Fruit fly (Drosophila melanogaster) whole organism, embryonic: ENCODE results near the gene hiro.

Experiments used
- Adf1 ChIP-seq: fragments of 200-800 bp; sonication (Bioruptor generic); IDR thresholded peaks from 2 replicates; pipeline ENCODE4 v1.3.6; 2022; ENCODE audit warnings: missing biosample characterization, missing genetic modification characterization
- Aef1 ChIP-seq: fragments of 200-800 bp; sonication (Bioruptor generic); IDR thresholded peaks from 3 replicates; pipeline ENCODE4 v1.3.6; 2022; ENCODE audit warnings: missing biosample characterization, missing genetic modification characterization
- Atf3 ChIP-seq: fragments of 200-800 bp; sonication (Bioruptor generic); optimal IDR thresholded peaks from 3 replicates; lab custom pipeline; 2016; ENCODE audit warnings: missing biosample characterization, missing genetic modification characterization
- CG11085 ChIP-seq: fragments of 200-800 bp; sonication (Bioruptor generic); IDR thresholded peaks from 2 replicates; pipeline ENCODE4 v1.3.6; 2022; ENCODE audit warnings: missing biosample characterization, missing genetic modification characterization
- CG11247 ChIP-seq: fragments of 200-800 bp; sonication (Bioruptor generic); IDR thresholded peaks from 2 replicates; pipeline ENCODE4 v1.3.6; 2022; ENCODE audit warnings: missing biosample characterization, missing genetic modification characterization
- CG12744 ChIP-seq: fragments of 200-800 bp; sonication (Bioruptor generic); optimal IDR thresholded peaks from 2 replicates; lab custom pipeline; 2016; ENCODE audit warnings: missing biosample characterization, missing genetic modification characterization
- CG12942 ChIP-seq: fragments of 200-800 bp; sonication (Bioruptor generic); optimal IDR thresholded peaks from 3 replicates; lab custom pipeline; 2016; ENCODE audit warnings: missing biosample characterization, missing genetic modification characterization
- CG13424 ChIP-seq: fragments of 200-800 bp; sonication (Bioruptor generic); optimal IDR thresholded peaks from 2 replicates; lab custom pipeline; 2019; ENCODE audit warnings: missing biosample characterization, mild to moderate bottlenecking, missing genetic modification characterization, moderate library complexity
- CG13624 ChIP-seq: fragments of 200-800 bp; sonication (Bioruptor generic); optimal IDR thresholded peaks from 2 replicates; lab custom pipeline; 2016; ENCODE audit warnings: missing biosample characterization, missing genetic modification characterization
- CG14860 ChIP-seq: fragments of 200-800 bp; sonication (Bioruptor generic); IDR thresholded peaks from 3 replicates; pipeline ENCODE4 v1.3.6; 2022; ENCODE audit warnings: missing biosample characterization, missing genetic modification characterization; ENCODE audit not compliant: partially characterized antibody
- CG14965 ChIP-seq: fragments of 200-800 bp; sonication (Bioruptor generic); optimal IDR thresholded peaks from 2 replicates; lab custom pipeline; 2016; ENCODE audit warnings: missing biosample characterization, missing genetic modification characterization, borderline replicate concordance
- CG15601 ChIP-seq: fragments of 200-800 bp; sonication (Bioruptor generic); optimal IDR thresholded peaks from 3 replicates; lab custom pipeline; 2019; ENCODE audit warnings: missing biosample characterization, mild to moderate bottlenecking, missing genetic modification characterization, moderate library complexity
- CG1647 ChIP-seq: fragments of 200-800 bp; sonication (Bioruptor generic); optimal IDR thresholded peaks from 3 replicates; lab custom pipeline; 2016; ENCODE audit warnings: missing biosample characterization, missing genetic modification characterization
- CG17802 ChIP-seq: fragments of 200-800 bp; sonication (Bioruptor generic); optimal IDR thresholded peaks from 2 replicates; lab custom pipeline; 2018; ENCODE audit warnings: missing biosample characterization, mild to moderate bottlenecking, missing genetic modification characterization, moderate library complexity
- CG17912 ChIP-seq: fragments of 200-800 bp; sonication (Bioruptor generic); optimal IDR thresholded peaks from 2 replicates; lab custom pipeline; 2018; ENCODE audit warnings: missing biosample characterization, mild to moderate bottlenecking, missing genetic modification characterization
- CG3726 ChIP-seq: fragments of 200-800 bp; sonication (Bioruptor generic); IDR thresholded peaks from 3 replicates; pipeline ENCODE4, ENCODE4 v1.3.6; 2022; ENCODE audit warnings: missing biosample characterization, missing genetic modification characterization
- CG5245 ChIP-seq: fragments of 200-800 bp; sonication (Bioruptor generic); optimal IDR thresholded peaks from 3 replicates; lab custom pipeline; 2016; ENCODE audit warnings: missing biosample characterization, missing genetic modification characterization
- CG6854 ChIP-seq: fragments of 200-800 bp; sonication (Bioruptor generic); optimal IDR thresholded peaks from 3 replicates; lab custom pipeline; 2017; ENCODE audit warnings: missing biosample characterization, mild to moderate bottlenecking, missing genetic modification characterization
- CG7271 ChIP-seq: fragments of 200-800 bp; sonication (Bioruptor generic); optimal IDR thresholded peaks from 2 replicates; lab custom pipeline; 2018; ENCODE audit warnings: missing biosample characterization, mild to moderate bottlenecking, missing genetic modification characterization, moderate library complexity
- CG7372 ChIP-seq: fragments of 200-800 bp; sonication (Bioruptor generic); IDR thresholded peaks from 2 replicates; pipeline ENCODE4 v1.3.6; 2022; ENCODE audit warnings: missing biosample characterization, missing genetic modification characterization
- CG8290 ChIP-seq, 3 experiments: fragments of 200-800 bp; sonication (Bioruptor generic); optimal IDR thresholded peaks; 2 replicates each; lab custom pipeline; 2016 to 2019; ENCODE audit warnings: missing biosample characterization in 3 of 3, missing genetic modification characterization in 3 of 3, mild to moderate bottlenecking in 2 of 3, moderate library complexity in 1 of 3
- CG9215 ChIP-seq: fragments of 200-800 bp; sonication (Bioruptor generic); IDR thresholded peaks from 2 replicates; pipeline ENCODE4 v1.3.6; 2022; ENCODE audit warnings: missing biosample characterization, missing genetic modification characterization
- CG9876 ChIP-seq: fragments of 200-800 bp; sonication (Bioruptor generic); optimal IDR thresholded peaks from 2 replicates; lab custom pipeline; 2016; ENCODE audit warnings: missing biosample characterization, missing genetic modification characterization
- D19B ChIP-seq: fragments of 200-800 bp; sonication (Bioruptor generic); optimal IDR thresholded peaks from 2 replicates; lab custom pipeline; 2017; ENCODE audit warnings: missing biosample characterization, mild to moderate bottlenecking, missing genetic modification characterization
- Dip2 ChIP-seq: fragments of 200-800 bp; sonication (Bioruptor generic); IDR thresholded peaks from 2 replicates; pipeline ENCODE4 v1.3.6; 2022; ENCODE audit warnings: missing biosample characterization, missing genetic modification characterization
- E2f1 ChIP-seq: fragments of 200-800 bp; sonication (Bioruptor generic); IDR thresholded peaks from 2 replicates; pipeline ENCODE4 v1.3.6; 2022; ENCODE audit warnings: missing biosample characterization, missing genetic modification characterization
- ERR ChIP-seq: fragments of 200-800 bp; sonication (Bioruptor generic); optimal IDR thresholded peaks from 2 replicates; lab custom pipeline; 2016; ENCODE audit warnings: missing biosample characterization, missing genetic modification characterization
- HmgD ChIP-seq: fragments of 200-800 bp; sonication (Bioruptor generic); optimal IDR thresholded peaks from 3 replicates; lab custom pipeline; 2016; ENCODE audit warnings: missing biosample characterization, missing genetic modification characterization
- Hmr ChIP-seq: fragments of 200-800 bp; sonication (Bioruptor generic); optimal IDR thresholded peaks from 3 replicates; lab custom pipeline; 2017; ENCODE audit warnings: mild to moderate bottlenecking, missing biosample characterization, missing genetic modification reagents, missing genetic modification characterization
- Hmx ChIP-seq: fragments of 200-800 bp; sonication (Bioruptor generic); optimal IDR thresholded peaks from 2 replicates; lab custom pipeline; 2016; ENCODE audit warnings: missing biosample characterization, missing genetic modification characterization
- MESR4 ChIP-seq: fragments of 200-800 bp; sonication (Bioruptor generic); optimal IDR thresholded peaks from 2 replicates; lab custom pipeline; 2018; ENCODE audit warnings: missing biosample characterization, mild to moderate bottlenecking, missing genetic modification characterization, moderate library complexity
- NfI ChIP-seq: fragments of 200-800 bp; sonication (Bioruptor generic); optimal IDR thresholded peaks from 3 replicates; lab custom pipeline; 2018; ENCODE audit warnings: missing biosample characterization, mild to moderate bottlenecking, missing genetic modification characterization, moderate library complexity
- Ptx1 ChIP-seq: fragments of 200-800 bp; sonication (Bioruptor generic); IDR thresholded peaks from 2 replicates; pipeline ENCODE4 v1.3.6; 2022; ENCODE audit warnings: missing biosample characterization, missing genetic modification characterization
- Stat92E ChIP-seq, 3 experiments: fragments of >200 bp in 2 of 3; fragments of 200-800 bp in 1 of 3; sonication (Bioruptor generic) in 1 of 3; optimal IDR thresholded peaks; 2 replicates each; lab custom pipeline; 2017 to 2019; ENCODE audit warnings: missing biosample characterization in 3 of 3, missing genetic modification characterization in 3 of 3, mild to moderate bottlenecking in 1 of 3, moderate library complexity in 1 of 3
- Xbp1 ChIP-seq: fragments of 200-800 bp; sonication (Bioruptor generic); optimal IDR thresholded peaks from 3 replicates; lab custom pipeline; 2016; ENCODE audit warnings: missing biosample characterization, mild to moderate bottlenecking, missing genetic modification characterization
- bab2 ChIP-seq: fragments of 200-800 bp; sonication (Bioruptor generic); optimal IDR thresholded peaks from 2 replicates; lab custom pipeline; 2016; ENCODE audit warnings: missing biosample characterization, missing genetic modification characterization
- disco-r ChIP-seq: fragments of 200-800 bp; sonication (Bioruptor generic); optimal IDR thresholded peaks from 2 replicates; lab custom pipeline; 2016; ENCODE audit warnings: missing biosample characterization, missing genetic modification characterization
- fd3F ChIP-seq: fragments of 200-800 bp; sonication (Bioruptor generic); optimal IDR thresholded peaks from 2 replicates; lab custom pipeline; 2018; ENCODE audit warnings: missing biosample characterization, mild to moderate bottlenecking, missing genetic modification characterization, moderate library complexity
- gce ChIP-seq: fragments of 200-800 bp; sonication (Bioruptor generic); IDR thresholded peaks from 3 replicates; pipeline ENCODE4 v1.3.6; 2022; ENCODE audit warnings: missing biosample characterization, missing genetic modification characterization
- gcm2 ChIP-seq: fragments of 200-800 bp; sonication (Bioruptor generic); optimal IDR thresholded peaks from 2 replicates; lab custom pipeline; 2016; ENCODE audit warnings: missing biosample characterization, missing genetic modification characterization
- ind ChIP-seq: fragments of 200-800 bp; sonication (Bioruptor generic); optimal IDR thresholded peaks from 3 replicates; lab custom pipeline; 2016; ENCODE audit warnings: missing biosample characterization, missing genetic modification characterization
- inv ChIP-seq: fragments of 200-800 bp; sonication (Bioruptor generic); IDR thresholded peaks from 2 replicates; pipeline ENCODE4 v1.3.6; 2022; ENCODE audit warnings: missing biosample characterization, missing genetic modification characterization; ENCODE audit not compliant: partially characterized antibody
- lmd ChIP-seq: fragments of 200-800 bp; sonication (Bioruptor generic); IDR thresholded peaks from 2 replicates; pipeline ENCODE4 v1.3.6; 2022; ENCODE audit warnings: missing biosample characterization, missing genetic modification characterization
- mam ChIP-seq: fragments of 200-800 bp; sonication (Bioruptor generic); optimal IDR thresholded peaks from 3 replicates; lab custom pipeline; 2016; ENCODE audit warnings: missing biosample characterization, missing genetic modification characterization
- nerfin-1 ChIP-seq: fragments of 200-800 bp; sonication (Bioruptor generic); optimal IDR thresholded peaks from 3 replicates; lab custom pipeline; 2019; ENCODE audit warnings: missing biosample characterization, mild to moderate bottlenecking, missing genetic modification characterization, moderate library complexity
- nerfin-2 ChIP-seq: fragments of 200-800 bp; sonication (Bioruptor generic); IDR thresholded peaks from 2 replicates; pipeline ENCODE4 v1.3.6; 2022; ENCODE audit warnings: missing biosample characterization, missing genetic modification characterization; ENCODE audit not compliant: partially characterized antibody
- pfk ChIP-seq: fragments of 200-800 bp; sonication (Bioruptor generic); optimal IDR thresholded peaks from 2 replicates; lab custom pipeline; 2018; ENCODE audit warnings: missing biosample characterization, mild to moderate bottlenecking, missing genetic modification characterization, moderate library complexity
- slou ChIP-seq: fragments of 200-800 bp; sonication (Bioruptor generic); optimal IDR thresholded peaks from 3 replicates; lab custom pipeline; 2016; ENCODE audit warnings: missing biosample characterization, missing genetic modification characterization
- trem ChIP-seq: fragments of 200-800 bp; optimal IDR thresholded peaks from 3 replicates; lab custom pipeline; 2019; ENCODE audit warnings: missing biosample characterization, mild to moderate bottlenecking, missing genetic modification characterization, moderate library complexity
- tup ChIP-seq: fragments of 200-800 bp; sonication (Bioruptor generic); optimal IDR thresholded peaks from 2 replicates; lab custom pipeline; 2016; ENCODE audit warnings: missing biosample characterization, mild to moderate bottlenecking, missing genetic modification characterization, moderate library complexity
- tx ChIP-seq: fragments of 200-800 bp; sonication (Bioruptor generic); optimal IDR thresholded peaks from 2 replicates; lab custom pipeline; 2016; ENCODE audit warnings: missing biosample characterization, missing genetic modification characterization

hiro gene

DNA sequence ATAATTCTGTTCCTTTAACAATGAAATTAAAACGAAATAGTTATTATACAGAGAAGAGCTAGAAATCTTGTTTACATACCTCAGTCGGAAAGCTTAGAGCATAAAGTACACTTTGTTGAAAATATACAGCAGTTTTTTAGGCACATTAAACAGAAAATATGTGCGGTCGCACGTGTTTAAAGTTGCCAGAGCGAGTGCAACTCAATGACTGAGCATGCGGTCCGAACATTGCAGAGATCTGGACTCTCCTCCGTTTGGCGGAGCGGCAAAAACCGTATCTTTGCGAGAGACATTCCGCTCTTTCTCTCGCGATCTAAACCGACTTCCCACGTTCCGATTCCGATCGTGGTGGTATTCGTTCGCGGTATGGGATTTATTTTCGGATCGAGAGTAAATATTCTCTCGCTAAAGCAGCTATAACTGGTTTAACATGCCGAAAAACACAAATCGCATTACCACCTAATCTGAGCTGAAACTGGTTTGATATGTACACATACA lies 20.3 kb upstream of the hiro start, which contains the start of gene CG13895 (continued):
- TF ChIP-seq CG7271, result no peak
- no peak for TF ChIP-seq CG7372 (GFP tag; lab: Robert Waterston, UW)
- TF ChIP-seq Aef1 (GFP tag; lab: Robert Waterston, UW), result no peak
- TF ChIP-seq nerfin-2 (GFP tag; lab: Robert Waterston, UW), result no peak
- TF ChIP-seq Hmr (GFP tag; lab: Kevin White, UChicago), result peak; percentile 33
- no peak for TF ChIP-seq D19B (GFP tag; lab: Kevin White, UChicago)
- no peak for TF ChIP-seq disco-r (GFP tag; lab: Kevin White, UChicago)
- no peak for TF ChIP-seq ind (GFP tag; lab: Kevin White, UChicago)
- TF ChIP-seq E2f1 (GFP tag; lab: Robert Waterston, UW), result no peak
- no peak for TF ChIP-seq mam (GFP tag; lab: Kevin White, UChicago)
- TF ChIP-seq CG12942 (GFP tag; lab: Kevin White, UChicago), result no peak
- no peak for TF ChIP-seq slou (GFP tag; lab: Kevin White, UChicago)
- no peak for TF ChIP-seq CG13424 (tag; lab: Kevin White, UChicago)
- TF ChIP-seq lmd (GFP tag; lab: Robert Waterston, UW), result no peak
- TF ChIP-seq CG17802 (tag; lab: Kevin White, UChicago), result no peak
- TF ChIP-seq pfk (GFP tag; lab: Kevin White, UChicago), result peak; percentile 83
- TF ChIP-seq CG1647 (GFP tag; lab: Kevin White, UChicago), result no peak
- TF ChIP-seq CG13624 (GFP tag; lab: Kevin White, UChicago), result no peak
- no peak for TF ChIP-seq CG5245
- TF ChIP-seq Hmx (GFP tag; lab: Kevin White, UChicago), result no peak
- TF ChIP-seq MESR4 (GFP tag; lab: Kevin White, UChicago), result no peak
- no peak for TF ChIP-seq CG14965 (GFP tag; lab: Kevin White, UChicago)
- no peak for TF ChIP-seq tx (GFP tag; lab: Kevin White, UChicago)
- TF ChIP-seq fd3F (GFP tag; lab: Kevin White, UChicago), result no peak
- TF ChIP-seq Ptx1 (GFP tag; lab: Robert Waterston, UW), result no peak
- no peak for TF ChIP-seq CG6854 (GFP tag; lab: Kevin White, UChicago)
- TF ChIP-seq Stat92E (GFP tag; optimal IDR thresholded peaks at IDR 0.05; lab: Kevin White, UChicago), result peak in 1 of 3 experiments; percentile 82
- no peak for TF ChIP-seq tup (GFP tag; lab: Kevin White, UChicago)
- peak; percentile 12 for TF ChIP-seq nerfin-1 (tag; lab: Kevin White, UChicago)
- TF ChIP-seq HmgD (GFP tag; lab: Kevin White, UChicago), result no peak
- TF ChIP-seq inv (GFP tag; lab: Robert Waterston, UW), result no peak
- TF ChIP-seq CG15601 (tag; lab: Kevin White, UChicago), result no peak
- TF ChIP-seq Xbp1 (GFP tag; lab: Kevin White, UChicago), result no peak
- no peak for TF ChIP-seq CG17912 (GFP tag; lab: Kevin White, UChicago)
- TF ChIP-seq NfI (GFP tag; lab: Kevin White, UChicago), result no peak
- TF ChIP-seq CG11247, result no peak
- TF ChIP-seq CG12744 (GFP tag; lab: Kevin White, UChicago), result no peak
- TF ChIP-seq bab2 (GFP tag; lab: Kevin White, UChicago), result no peak
- no peak for TF ChIP-seq trem (tag; lab: Kevin White, UChicago)
- no peak for TF ChIP-seq gcm2
- no peak for TF ChIP-seq Dip2 (GFP tag; lab: Robert Waterston, UW)
- TF ChIP-seq Atf3 (GFP tag; lab: Kevin White, UChicago), result no peak
- no peak; the same call in 1 of the 2 replicates for TF ChIP-seq Adf1 (GFP tag; lab: Robert Waterston, UW)
- no peak for TF ChIP-seq CG3726 (GFP tag; lab: Robert Waterston, UW)
- TF ChIP-seq CG9876 (GFP tag; lab: Kevin White, UChicago), result no peak
- no peak for TF ChIP-seq CG9215 (GFP tag; lab: Robert Waterston, UW)
- no peak for TF ChIP-seq CG14860 (GFP tag; lab: Robert Waterston, UW)
- peak; percentile 94 for TF ChIP-seq CG8290 (GFP tag; optimal IDR thresholded peaks at IDR 0.05; lab: Kevin White, UChicago)
- peak; percentile 66 to 93 for TF ChIP-seq CG8290 (tag; optimal IDR thresholded peaks at IDR 0.05; lab: Kevin White, UChicago)
- TF ChIP-seq ERR (GFP tag; lab: Kevin White, UChicago), result no peak
- TF ChIP-seq gce (GFP tag; lab: Robert Waterston, UW), result no peak
- no peak for TF ChIP-seq CG11085
